Fruit fly (Drosophila melanogaster): ENCODE measurements around the gene nAChRbeta3.

Gene nAChRbeta3

DNA sequence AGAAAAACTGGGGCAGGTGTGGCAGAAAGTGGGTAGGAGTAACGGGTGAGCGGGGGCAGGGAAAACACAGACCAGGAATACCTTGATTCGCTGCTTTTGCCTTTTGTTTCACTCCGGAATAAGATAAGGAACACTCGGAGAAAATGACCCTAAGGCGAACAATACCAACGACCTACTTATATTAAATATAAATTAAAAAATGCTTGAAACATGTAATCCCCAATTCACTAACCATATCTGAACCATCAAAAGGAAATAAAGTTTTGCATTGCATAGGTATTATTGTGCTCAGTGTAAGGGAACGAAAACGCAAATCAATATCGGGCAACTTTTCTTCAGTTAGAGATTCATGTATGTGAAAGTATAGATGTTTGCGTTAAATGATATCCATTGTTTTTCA, 32.9 kb upstream of the nAChRbeta3 start (continued):
- TF ChIP-seq CG10462 (GFP tag; optimal IDR thresholded peaks at IDR 0.05) (peak; percentile 9), CG8290 (GFP tag; optimal IDR thresholded peaks at IDR 0.05) (no peak), CG8290 (tag; optimal IDR thresholded peaks at IDR 0.05) (peak in 1 of 2 experiments; percentile 6), HmgD (GFP tag; optimal IDR thresholded peaks at IDR 0.05) (no peak), CG4820 (GFP tag; optimal IDR thresholded peaks at IDR 0.05) (peak; percentile 48), bcd (GFP tag; optimal IDR thresholded peaks at IDR 0.05) (peak; percentile 39), odd (GFP tag; optimal IDR thresholded peaks at IDR 0.05) (peak; percentile 25), Sry-δ (GFP tag; optimal IDR thresholded peaks at IDR 0.05) (no peak), ab (GFP tag; optimal IDR thresholded peaks at IDR 0.05) (no peak), CG17912 (GFP tag; optimal IDR thresholded peaks at IDR 0.05) (no peak), tna (GFP tag; IDR thresholded peaks at IDR 0.05; ENCODE audit: partially characterized antibody) (no peak), hbn (GFP tag; IDR thresholded peaks at IDR 0.05; ENCODE audit: partially characterized antibody) (no peak), Taf1 (GFP tag; IDR thresholded peaks at IDR 0.05) (no peak), hkb (optimal IDR thresholded peaks at IDR 0.05) (no peak), hkb (GFP tag; IDR thresholded peaks at IDR 0.05) (peak; percentile 81), onecut (GFP tag; IDR thresholded peaks at IDR 0.05) (peak; percentile 57; the same call in 1 of the 2 replicates), tin (GFP tag; optimal IDR thresholded peaks at IDR 0.05) (peak; percentile 20), Hr78 (GFP tag; optimal IDR thresholded peaks at IDR 0.05) (peak in 1 of 2 experiments; percentile 8), Lhr (GFP tag; optimal IDR thresholded peaks at IDR 0.05) (peak; percentile 25), CG17328 (GFP tag; IDR thresholded peaks at IDR 0.05) (peak; percentile 80), HLH3B (GFP tag; IDR thresholded peaks at IDR 0.05) (peak; percentile 58), Dll (GFP tag; IDR thresholded peaks at IDR 0.05; ENCODE audit: partially characterized antibody) (no peak), Med (GFP tag) (peak; percentile 59), cas (GFP tag; IDR thresholded peaks at IDR 0.05) (no peak), btn (GFP tag; optimal IDR thresholded peaks at IDR 0.05) (no peak), jumu (GFP tag; optimal IDR thresholded peaks at IDR 0.05) (peak; percentile 12), sens (GFP tag) (peak; percentile 95), sqz (GFP tag; optimal IDR thresholded peaks at IDR 0.05) (no peak), CG17829 (tag; optimal IDR thresholded peaks at IDR 0.05) (peak; percentile 13), CG14710 (tag; optimal IDR thresholded peaks at IDR 0.05) (peak; percentile 19), H15 (GFP tag; IDR thresholded peaks at IDR 0.05) (peak; percentile 44; the same call in 1 of the 3 replicates), CG5180 (GFP tag; optimal IDR thresholded peaks at IDR 0.05) (no peak), Hand (GFP tag; optimal IDR thresholded peaks at IDR 0.05) (peak; percentile 1), CG12104 (GFP tag; optimal IDR thresholded peaks at IDR 0.05) (peak; percentile 31), hb (GFP tag; IDR thresholded peaks at IDR 0.05; ENCODE audit: partially characterized antibody) (no peak), CG7357 (GFP tag; IDR thresholded peaks at IDR 0.05) (no peak), ash1 (GFP tag; optimal IDR thresholded peaks at IDR 0.05) (no peak), CG2199 (GFP tag; IDR thresholded peaks at IDR 0.05) (no peak), prd (optimal IDR thresholded peaks at IDR 0.05) (no peak), prd (GFP tag; IDR thresholded peaks at IDR 0.05) (peak; percentile 55; the same call in 2 of the 3 replicates), CG33213 (GFP tag; optimal IDR thresholded peaks at IDR 0.05) (peak; percentile 13), Vsx1 (GFP tag; optimal IDR thresholded peaks at IDR 0.05) (no peak), CG13624 (GFP tag; optimal IDR thresholded peaks at IDR 0.05) (no peak), D19B (GFP tag; optimal IDR thresholded peaks at IDR 0.05) (no peak), CG6813 (GFP tag; optimal IDR thresholded peaks at IDR 0.05) (no peak), repo (GFP tag; optimal IDR thresholded peaks at IDR 0.05) (no peak), Xbp1 (GFP tag; optimal IDR thresholded peaks at IDR 0.05) (peak; percentile 76), scrt (GFP tag; optimal IDR thresholded peaks at IDR 0.05) (no peak), CoRest (tag; optimal IDR thresholded peaks at IDR 0.05) (peak; percentile 68), CG11085 (GFP tag; IDR thresholded peaks at IDR 0.05) (no peak), CG12299 (tag; optimal IDR thresholded peaks at IDR 0.05) (peak; percentile 18), crc (GFP tag; optimal IDR thresholded peaks at IDR 0.05) (no peak)

All from whole organism, embryonic.